Worm (Caenorhabditis elegans) whole organism, young adult: ENCODE measurements around the gene tbc-12.

ENCODE experiments used
- B0035.1 ChIP-seq: sonication (generic microtip); optimal IDR thresholded peaks from 2 replicates; lab custom pipeline; 2016; ENCODE audit warnings: missing genetic modification characterization, mild to moderate bottlenecking, missing compliant biosample characterization, missing genotype, missing genetic modification reagents
- C06A6.2 ChIP-seq: fragments of 200-800 bp; sonication (Bioruptor generic); conservative IDR thresholded peaks from 2 replicates; pipeline ENCODE4 v1.3.6; 2022; ENCODE audit warnings: missing genetic modification characterization, missing compliant biosample characterization
- D2030.7 ChIP-seq: fragments of 200-800 bp; sonication (Bioruptor generic); IDR thresholded peaks from 2 replicates; pipeline ENCODE4 v1.3.6; 2022; ENCODE audit warnings: missing genetic modification reagents, missing genetic modification characterization, missing compliant biosample characterization
- F10E7.11 ChIP-seq: sonication (generic microtip); optimal IDR thresholded peaks from 2 replicates; lab custom pipeline; 2017; ENCODE audit warnings: mild to moderate bottlenecking, missing genetic modification characterization, moderate library complexity, missing compliant biosample characterization
- F23B12.7 ChIP-seq: sonication (generic microtip); optimal IDR thresholded peaks from 2 replicates; lab custom pipeline; 2017; ENCODE audit warnings: missing genetic modification characterization, mild to moderate bottlenecking, missing compliant biosample characterization, antibody characterized with exemption, moderate library complexity; ENCODE audit not compliant: insufficient read depth
- F37B4.10 ChIP-seq: fragments of 200-800 bp; sonication (Bioruptor generic); IDR thresholded peaks from 2 replicates; pipeline ENCODE4 v1.3.6; 2022; ENCODE audit warnings: missing genetic modification characterization, missing compliant biosample characterization
- F52B5.7 ChIP-seq: sonication (generic microtip); optimal IDR thresholded peaks from 2 replicates; lab custom pipeline; 2016; ENCODE audit warnings: mild to moderate bottlenecking, missing genetic modification characterization, missing compliant biosample characterization
- K11D2.4 ChIP-seq: fragments of 200-800 bp; sonication (Bioruptor generic); IDR thresholded peaks from 2 replicates; pipeline ENCODE4 v1.3.6; 2022; ENCODE audit warnings: missing genetic modification reagents, missing genetic modification characterization, missing compliant biosample characterization
- K12H6.12 ChIP-seq: fragments of 200-800 bp; sonication (Bioruptor generic); optimal IDR thresholded peaks from 2 replicates; lab custom pipeline; 2018; ENCODE audit warnings: mild to moderate bottlenecking, missing genetic modification characterization, missing compliant biosample characterization
- Y53F4B.3 ChIP-seq: fragments of 200-800 bp; sonication (Bioruptor generic); IDR thresholded peaks from 2 replicates; pipeline ENCODE4 v1.3.6; 2022; ENCODE audit warnings: missing genetic modification reagents, missing genetic modification characterization, missing compliant biosample characterization
- Y67H2A.10 ChIP-seq: fragments of 200-800 bp; sonication (Bioruptor generic); conservative IDR thresholded peaks from 2 replicates; pipeline ENCODE4 v1.3.6; 2022; ENCODE audit warnings: missing genetic modification reagents, missing genetic modification characterization, missing compliant biosample characterization
- attf-3 ChIP-seq: fragments of 200-800 bp; sonication (Bioruptor generic); conservative IDR thresholded peaks from 2 replicates; pipeline ENCODE4 v1.3.6; 2022; ENCODE audit warnings: missing genetic modification reagents, missing genetic modification characterization, missing compliant biosample characterization
- attf-5 ChIP-seq: fragments of 200-800 bp; sonication (Bioruptor generic); optimal IDR thresholded peaks from 2 replicates; lab custom pipeline; 2018; ENCODE audit warnings: mild to moderate bottlenecking, missing genetic modification characterization, missing compliant biosample characterization
- attf-6 ChIP-seq: fragments of 200-800 bp; sonication (Bioruptor generic); IDR thresholded peaks from 2 replicates; pipeline ENCODE4 v1.3.6; 2022; ENCODE audit warnings: missing genetic modification reagents, missing genetic modification characterization, missing compliant biosample characterization
- ceh-79 ChIP-seq: sonication (generic microtip); optimal IDR thresholded peaks from 2 replicates; lab custom pipeline; 2017; ENCODE audit warnings: mild to moderate bottlenecking, missing genetic modification characterization, missing compliant biosample characterization
- ceh-91 ChIP-seq: fragments of 200-800 bp; sonication (Bioruptor generic); IDR thresholded peaks from 2 replicates; pipeline ENCODE4 v1.3.6; 2022; ENCODE audit warnings: missing genetic modification reagents, missing genetic modification characterization, missing compliant biosample characterization
- chd-7 ChIP-seq: sonication (generic microtip); optimal IDR thresholded peaks from 2 replicates; lab custom pipeline; 2016; ENCODE audit warnings: mild to moderate bottlenecking, missing genetic modification characterization, moderate library complexity, missing compliant biosample characterization
- dox-1 ChIP-seq: fragments of 200-800 bp; sonication (Bioruptor generic); IDR thresholded peaks from 2 replicates; pipeline ENCODE4 v1.3.6; 2022; ENCODE audit warnings: missing genetic modification reagents, missing genetic modification characterization, missing compliant biosample characterization
- efl-1 ChIP-seq: fragments of 150-350 bp; optimal IDR thresholded peaks from 2 replicates; lab custom pipeline; 2014; ENCODE audit warnings: missing biosample characterization, missing genetic modification reagents, missing genetic modification characterization
- egrh-3 ChIP-seq: fragments of 200-800 bp; sonication (Bioruptor generic); IDR thresholded peaks from 2 replicates; pipeline ENCODE4 v1.3.6; 2022; ENCODE audit warnings: missing genetic modification reagents, missing genetic modification characterization, missing compliant biosample characterization
- gei-17 ChIP-seq: fragments of 200-800 bp; sonication (Bioruptor generic); optimal IDR thresholded peaks from 2 replicates; lab custom pipeline; 2018; ENCODE audit warnings: mild to moderate bottlenecking, missing genetic modification characterization, missing compliant biosample characterization
- hlh-26 ChIP-seq: fragments of 200-800 bp; sonication (Bioruptor generic); conservative IDR thresholded peaks from 2 replicates; pipeline ENCODE4 v1.3.6; 2022; ENCODE audit warnings: missing genetic modification reagents, missing genetic modification characterization, missing compliant biosample characterization
- hmg-1.2 ChIP-seq: fragments of 200-800 bp; sonication (Bioruptor generic); IDR thresholded peaks from 2 replicates; pipeline ENCODE4 v1.3.6; 2022; ENCODE audit warnings: missing genetic modification reagents, missing genetic modification characterization, missing compliant biosample characterization
- let-607 ChIP-seq, 2 experiments: fragments of 200-800 bp in 1 of 2; sonication (Bioruptor generic) in 1 of 2; sonication (generic microtip) in 1 of 2; optimal IDR thresholded peaks; 2 replicates each; lab custom pipeline; 2016 to 2018; ENCODE audit warnings: mild to moderate bottlenecking in 2 of 2, missing compliant biosample characterization in 2 of 2, missing genetic modification characterization in 2 of 2, moderate library complexity in 2 of 2, missing genotype in 1 of 2
- lin-26 ChIP-seq: fragments of 200-800 bp; sonication (Bioruptor generic); IDR thresholded peaks from 2 replicates; pipeline ENCODE4 v1.3.6; 2022; ENCODE audit warnings: missing genetic modification reagents, missing genetic modification characterization, missing compliant biosample characterization
- lin-35 ChIP-seq, 3 experiments: fragments of 150-350 bp in 2 of 3; sonication (generic microtip) in 1 of 3; optimal IDR thresholded peaks; 2 replicates each; lab custom pipeline; 2014 to 2018; ENCODE audit warnings: missing biosample characterization in 3 of 3, missing genetic modification characterization in 3 of 3, missing genetic modification reagents in 3 of 3
- lin-40 ChIP-seq: sonication (generic microtip); optimal IDR thresholded peaks from 2 replicates; lab custom pipeline; 2016; ENCODE audit warnings: missing genetic modification characterization, mild to moderate bottlenecking, missing compliant biosample characterization, missing genotype, missing genetic modification reagents
- madf-3 ChIP-seq: fragments of 200-800 bp; sonication (Bioruptor generic); IDR thresholded peaks from 2 replicates; pipeline ENCODE4 v1.3.6; 2022; ENCODE audit warnings: missing genetic modification reagents, missing genetic modification characterization, missing compliant biosample characterization
- mcd-1 ChIP-seq: fragments of 200-800 bp; sonication (Bioruptor generic); IDR thresholded peaks from 2 replicates; pipeline ENCODE4 v1.3.6; 2022; ENCODE audit warnings: missing genetic modification reagents, missing genetic modification characterization, missing compliant biosample characterization
- mel-28 ChIP-seq: sonication (generic microtip); optimal IDR thresholded peaks from 2 replicates; lab custom pipeline; 2016; ENCODE audit warnings: borderline replicate concordance, mild to moderate bottlenecking, missing genetic modification characterization, missing compliant biosample characterization
- rcor-1 ChIP-seq: fragments of 200-800 bp; sonication (Bioruptor generic); IDR thresholded peaks from 2 replicates; pipeline ENCODE4 v1.3.6; 2022; ENCODE audit warnings: missing genetic modification reagents, missing genetic modification characterization, missing compliant biosample characterization
- sea-2 ChIP-seq: fragments of 200-800 bp; sonication (Bioruptor generic); IDR thresholded peaks from 2 replicates; pipeline ENCODE4 v1.3.6; 2022; ENCODE audit warnings: missing genetic modification characterization, missing compliant biosample characterization
- snpc-3.4 ChIP-seq: sonication (generic microtip); optimal IDR thresholded peaks from 2 replicates; lab custom pipeline; 2017; ENCODE audit warnings: missing genetic modification characterization, mild to moderate bottlenecking, missing compliant biosample characterization, antibody characterized with exemption, moderate library complexity, missing genotype, missing genetic modification reagents
- snpc-4 ChIP-seq, 5 experiments: fragments of 150-350 bp in 1 of 5; sonication (generic microtip) in 4 of 5; optimal IDR thresholded peaks; 2 replicates each; lab custom pipeline; 2014 to 2018; ENCODE audit warnings: missing genetic modification characterization in 5 of 5, missing biosample characterization in 3 of 5, antibody characterized with exemption in 2 of 5, mild to moderate bottlenecking in 2 of 5, missing compliant biosample characterization in 2 of 5, missing genotype in 2 of 5, moderate library complexity in 2 of 5, missing genetic modification reagents in 1 of 5
- somi-1 ChIP-seq: fragments of 200-800 bp; sonication (Bioruptor generic); optimal IDR thresholded peaks from 2 replicates; lab custom pipeline; 2018; ENCODE audit warnings: mild to moderate bottlenecking, missing genetic modification characterization, missing compliant biosample characterization
- tbp1 ChIP-seq: fragments of 200-800 bp; sonication (Bioruptor generic); optimal IDR thresholded peaks from 2 replicates; lab custom pipeline; 2018; ENCODE audit warnings: mild to moderate bottlenecking, missing genetic modification characterization, missing compliant biosample characterization
- tbx-9 ChIP-seq: sonication (generic microtip); optimal IDR thresholded peaks from 2 replicates; lab custom pipeline; 2016; ENCODE audit warnings: borderline replicate concordance, missing genetic modification characterization, inconsistent platforms, missing compliant biosample characterization
- tlf-1 ChIP-seq: fragments of 200-800 bp; sonication (Bioruptor generic); optimal IDR thresholded peaks from 2 replicates; lab custom pipeline; 2018; ENCODE audit warnings: mild to moderate bottlenecking, missing genetic modification characterization, missing compliant biosample characterization
- unc-62 ChIP-seq: fragments of 150-350 bp; optimal IDR thresholded peaks from 2 replicates; lab custom pipeline; 2014; ENCODE audit warnings: missing biosample characterization, missing genetic modification reagents, missing genetic modification characterization
- xnd-1 ChIP-seq: sonication (generic microtip); optimal IDR thresholded peaks from 2 replicates; lab custom pipeline; 2016; ENCODE audit warnings: missing genotype, missing genetic modification reagents, missing genetic modification characterization, missing compliant biosample characterization
- zfh-2 ChIP-seq: fragments of 200-800 bp; sonication (Bioruptor generic); conservative IDR thresholded peaks from 2 replicates; pipeline ENCODE4 v1.3.6; 2022; ENCODE audit warnings: missing genetic modification reagents, missing genetic modification characterization, missing compliant biosample characterization
- zim-3 ChIP-seq: sonication (generic microtip); optimal IDR thresholded peaks from 2 replicates; lab custom pipeline; 2017; ENCODE audit warnings: mild to moderate bottlenecking, missing genetic modification characterization, moderate library complexity, missing compliant biosample characterization
- ztf-26 ChIP-seq: sonication (generic microtip); optimal IDR thresholded peaks from 2 replicates; lab custom pipeline; 2017; ENCODE audit warnings: missing genetic modification characterization, missing compliant biosample characterization
- ztf-6 ChIP-seq: fragments of 200-800 bp; sonication (Bioruptor generic); IDR thresholded peaks from 2 replicates; pipeline ENCODE4 v1.3.6; 2022; ENCODE audit warnings: missing genetic modification reagents, missing genetic modification characterization, missing compliant biosample characterization

Gene tbc-12

ce11 chrX:2508449-2508848 is 23.8 kb downstream of the tbc-12 start, which contains the start of gene K02E10.7:
K02E10.7 (minus strand) TSS chrX:2508549.
- no peak for TF ChIP-seq ceh-79 (tag; lab: Kevin White, UChicago)
- no peak for TF ChIP-seq ztf-6
- no peak for TF ChIP-seq xnd-1
- no peak for TF ChIP-seq D2030.7 (GFP tag; lab: Robert Waterston, UW)

DNA sequence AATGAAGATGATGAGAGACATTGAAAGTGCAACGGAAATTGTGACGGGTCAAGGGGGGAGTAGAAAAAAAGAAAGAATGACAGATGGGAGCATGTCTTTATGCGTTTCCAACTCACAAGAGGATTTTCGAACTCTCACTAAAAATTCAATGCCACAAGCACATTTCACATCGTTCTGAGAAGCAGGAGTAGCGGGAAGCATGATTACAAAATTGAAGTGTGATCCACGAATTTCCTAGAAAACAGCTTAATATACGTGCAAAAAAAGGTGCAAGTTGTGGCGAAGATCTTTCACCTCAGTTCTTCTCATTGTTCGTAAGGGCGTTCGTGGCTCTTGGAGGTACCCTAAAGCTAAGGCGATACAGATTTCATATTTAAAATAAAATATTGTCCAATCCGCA is 25.5 kb downstream of the tbc-12 start:
- TF ChIP-seq unc-62 (no peak), attf-3 (no peak), attf-5 (GFP tag; lab: Kevin White, UChicago) (no peak), F37B4.10 (GFP tag; lab: Robert Waterston, UW) (no peak), lin-35 (GFP tag; optimal IDR thresholded peaks at IDR 0.05; lab: Kevin White, UChicago) (no peak), F52B5.7 (tag; lab: Kevin White, UChicago) (no peak), rcor-1 (no peak), K11D2.4 (GFP tag; lab: Robert Waterston, UW) (no peak), K12H6.12 (tag; lab: Kevin White, UChicago) (no peak), somi-1 (GFP tag; lab: Kevin White, UChicago) (no peak), hlh-26 (no peak), mcd-1 (no peak), let-607 (tag; optimal IDR thresholded peaks at IDR 0.05; lab: Kevin White, UChicago) (no peak), snpc-3.4 (tag; lab: Kevin White, UChicago) (no peak), Y67H2A.10 (GFP tag; lab: Robert Waterston, UW) (no peak), snpc-4 (GFP tag; optimal IDR thresholded peaks at IDR 0.05; lab: Kevin White, UChicago) (no peak), snpc-4 (tag; optimal IDR thresholded peaks at IDR 0.05; lab: Kevin White, UChicago) (no peak), ztf-6 (no peak), B0035.1 (tag; lab: Kevin White, UChicago) (no peak)

DNA sequence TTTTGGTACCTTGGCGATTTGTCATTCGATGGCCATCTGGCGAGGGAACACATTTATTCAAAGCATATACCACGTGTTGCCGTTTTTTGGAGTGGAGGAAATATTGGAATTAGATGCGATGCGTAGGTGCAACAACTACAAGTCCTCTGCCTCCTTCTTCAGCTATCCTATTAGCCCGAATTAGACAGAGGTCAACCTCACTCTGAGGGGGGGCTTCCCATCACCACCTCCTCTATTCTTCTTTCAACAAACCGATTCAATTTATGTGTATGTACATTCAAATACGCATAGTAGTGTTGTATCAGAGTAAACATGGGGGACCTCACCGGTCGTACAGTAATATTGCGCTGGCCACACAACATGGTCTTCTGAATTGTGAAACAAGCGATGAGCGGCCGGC is 34.4 kb downstream of the tbc-12 start:
- no peak for TF ChIP-seq F23B12.7 (tag; lab: Kevin White, UChicago)
- TF ChIP-seq zim-3 (tag; lab: Kevin White, UChicago) = no peak
- TF ChIP-seq ceh-91 = no peak
- no peak for TF ChIP-seq mel-28 (tag; lab: Kevin White, UChicago)
- no peak for TF ChIP-seq attf-3
- TF ChIP-seq mcd-1 = no peak
- no peak for TF ChIP-seq attf-6 (GFP tag; lab: Robert Waterston, UW)
- TF ChIP-seq efl-1 = no peak
- no peak for TF ChIP-seq tlf-1
- no peak for TF ChIP-seq attf-5 (GFP tag; lab: Kevin White, UChicago)
- no peak for TF ChIP-seq ceh-79 (tag; lab: Kevin White, UChicago)

DNA sequence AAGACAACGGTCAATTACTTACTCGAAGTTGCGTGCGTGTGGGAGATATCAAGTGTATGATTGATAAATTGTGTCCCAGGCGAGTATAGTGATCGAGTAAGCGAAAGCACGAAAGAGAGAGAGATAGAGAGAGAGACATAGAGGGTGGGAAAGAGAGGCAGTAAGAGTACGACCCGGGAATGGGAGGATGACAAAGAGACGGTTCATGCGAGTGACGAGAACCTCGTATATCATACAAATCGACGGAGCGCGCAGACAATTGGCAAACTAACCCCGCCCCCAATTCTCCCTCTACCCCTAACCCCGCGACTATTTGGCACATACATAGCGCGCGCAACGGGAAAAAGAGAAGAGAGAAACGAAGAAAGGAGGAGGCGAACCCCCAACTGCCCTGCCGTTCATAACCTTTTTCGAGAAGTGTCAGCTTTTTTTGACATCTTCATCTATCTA is 36.4 kb downstream of the tbc-12 start, which contains the start of gene rabr-1:
rabr-1 (plus strand) TSS at position 316 of the 450 bp plus-strand sequence.
- TF ChIP-seq tbx-9 (tag; lab: Kevin White, UChicago) = no peak
- TF ChIP-seq lin-40 (tag; lab: Kevin White, UChicago) = peak; percentile 4
- TF ChIP-seq Y53F4B.3 (GFP tag; lab: Robert Waterston, UW) = no peak
- no peak for TF ChIP-seq sea-2 (GFP tag; lab: Robert Waterston, UW)
- TF ChIP-seq C06A6.2 (GFP tag; lab: Robert Waterston, UW) = 0 out of 2 replicates have a peak, but pooled peaks have one; percentile 31
- TF ChIP-seq mcd-1 = 0 out of 2 replicates have a peak, but pooled peaks have one; percentile 24
- peak; percentile 22 for TF ChIP-seq F10E7.11 (tag; lab: Kevin White, UChicago)
- peak; percentile 67 for TF ChIP-seq ztf-26 (tag; lab: Kevin White, UChicago)
- no peak for TF ChIP-seq lin-26 (GFP tag; lab: Robert Waterston, UW)
- TF ChIP-seq gei-17 = peak; percentile 14
- peak; percentile 44 for TF ChIP-seq chd-7 (tag; lab: Kevin White, UChicago)
- peak; percentile 49; the same call in 1 of the 2 replicates for TF ChIP-seq egrh-3
- TF ChIP-seq hmg-1.2 (GFP tag; lab: Robert Waterston, UW) = peak; percentile 43; the same call in 1 of the 2 replicates
- TF ChIP-seq K12H6.12 (tag; lab: Kevin White, UChicago) = peak; percentile 23
- no peak for TF ChIP-seq tbp1 (GFP tag; lab: Kevin White, UChicago)
- no peak for TF ChIP-seq madf-3 (GFP tag; lab: Robert Waterston, UW)
- peak; percentile 89 for TF ChIP-seq zfh-2
- peak; percentile 71 for TF ChIP-seq dox-1 (GFP tag; lab: Robert Waterston, UW)
- TF ChIP-seq somi-1 (GFP tag; lab: Kevin White, UChicago) = peak; percentile 28
